Worm (Caenorhabditis elegans) whole organism, L1 larva: ENCODE data around the gene C06A1.7.

Experiments
- C04F5.9 ChIP-seq: sonication (generic microtip); optimal IDR thresholded peaks from 2 replicates; lab custom pipeline; 2016; ENCODE audit warnings: missing genetic modification characterization, missing compliant biosample characterization
- C16A3.4 ChIP-seq: fragments of 150-350 bp; optimal IDR thresholded peaks from 2 replicates; lab custom pipeline; 2014; ENCODE audit warnings: missing biosample characterization, missing genetic modification characterization
- F16B12.6 ChIP-seq: fragments of 150-350 bp; optimal IDR thresholded peaks from 2 replicates; lab custom pipeline; 2014; ENCODE audit warnings: missing biosample characterization, missing genetic modification characterization
- alr-1 ChIP-seq: fragments of 200-800 bp; sonication (Bioruptor generic); optimal IDR thresholded peaks from 2 replicates; lab custom pipeline; 2018; ENCODE audit warnings: borderline replicate concordance, mild to moderate bottlenecking, missing genetic modification characterization, missing compliant biosample characterization
- aly-2 ChIP-seq: fragments of 150-350 bp; optimal IDR thresholded peaks from 2 replicates; lab custom pipeline; 2014; ENCODE audit warnings: missing biosample characterization, missing genetic modification characterization
- blmp-1 ChIP-seq: fragments of 150-350 bp; optimal IDR thresholded peaks from 2 replicates; lab custom pipeline; 2014; ENCODE audit warnings: missing biosample characterization, missing genetic modification characterization
- ceh-63 ChIP-seq: fragments of 200-800 bp; sonication (Bioruptor generic); optimal IDR thresholded peaks from 2 replicates; lab custom pipeline; 2018; ENCODE audit warnings: mild to moderate bottlenecking, missing genetic modification characterization, missing compliant biosample characterization
- ceh-8 ChIP-seq: fragments of 200-800 bp; sonication (Bioruptor generic); optimal IDR thresholded peaks from 2 replicates; lab custom pipeline; 2018; ENCODE audit warnings: mild to moderate bottlenecking, missing genetic modification characterization, moderate library complexity, missing compliant biosample characterization
- ces-1 ChIP-seq: fragments of 150-350 bp; optimal IDR thresholded peaks from 2 replicates; lab custom pipeline; 2014; ENCODE audit warnings: missing biosample characterization, missing genetic modification reagents, missing genetic modification characterization
- dpl-1 ChIP-seq, 3 experiments: fragments of 150-350 bp in 2 of 3; sonication (generic microtip) in 1 of 3; optimal IDR thresholded peaks; 2 replicates each; lab custom pipeline; 2014 to 2017; ENCODE audit warnings: missing biosample characterization in 3 of 3, missing genetic modification characterization in 3 of 3, missing genetic modification reagents in 3 of 3
- dsc-1 ChIP-seq: sonication (generic microtip); optimal IDR thresholded peaks from 2 replicates; lab custom pipeline; 2016; ENCODE audit warnings: mild to moderate bottlenecking, missing genetic modification characterization, missing compliant biosample characterization
- efl-1 ChIP-seq, 4 experiments: fragments of 150-350 bp; optimal IDR thresholded peaks in 3 of 4; peaks in 1 of 4; 1 replicate in 1 of 4; 2 replicates in 3 of 4; lab custom pipeline; 2014; ENCODE audit warnings: missing biosample characterization in 2 of 4, missing genetic modification characterization in 2 of 4, missing genetic modification reagents in 2 of 4
- egl-13 ChIP-seq: sonication (generic microtip); optimal IDR thresholded peaks from 2 replicates; lab custom pipeline; 2016; ENCODE audit warnings: missing genotype, missing genetic modification reagents, missing genetic modification characterization, missing compliant biosample characterization
- fkh-4 ChIP-seq: sonication (generic microtip); optimal IDR thresholded peaks from 2 replicates; lab custom pipeline; 2016; ENCODE audit warnings: missing compliant biosample characterization, missing genetic modification characterization, borderline replicate concordance
- fkh-8 ChIP-seq: sonication (generic microtip); optimal IDR thresholded peaks from 2 replicates; lab custom pipeline; 2016; ENCODE audit warnings: mild to moderate bottlenecking, missing genetic modification characterization, missing compliant biosample characterization
- fos-1 ChIP-seq: fragments of 150-350 bp; optimal IDR thresholded peaks from 2 replicates; lab custom pipeline; 2014; ENCODE audit warnings: missing biosample characterization, missing genetic modification characterization
- hlh-4 ChIP-seq: sonication (generic microtip); optimal IDR thresholded peaks from 2 replicates; lab custom pipeline; 2016; ENCODE audit warnings: mild to moderate bottlenecking, missing genetic modification characterization, missing compliant biosample characterization
- hpl-2 ChIP-seq: fragments of 150-350 bp; optimal IDR thresholded peaks from 2 replicates; lab custom pipeline; 2014; ENCODE audit warnings: missing biosample characterization, missing genetic modification reagents, missing genetic modification characterization
- isw-1 ChIP-seq: fragments of 200-800 bp; sonication (Bioruptor generic); IDR thresholded peaks from 2 replicates; pipeline ENCODE4 v1.3.6; 2022; ENCODE audit warnings: missing genetic modification characterization, missing compliant biosample characterization
- jun-1 ChIP-seq: fragments of 150-350 bp; optimal IDR thresholded peaks from 2 replicates; lab custom pipeline; 2014; ENCODE audit warnings: missing biosample characterization, missing genetic modification reagents, missing genetic modification characterization
- lin-13 ChIP-seq: fragments of 150-350 bp; optimal IDR thresholded peaks from 2 replicates; lab custom pipeline; 2014; ENCODE audit warnings: missing biosample characterization, missing genetic modification reagents, missing genetic modification characterization
- lin-15B ChIP-seq: fragments of 150-350 bp; sonication (generic microtip); optimal IDR thresholded peaks from 3 replicates; lab custom pipeline; 2014; ENCODE audit warnings: missing biosample characterization, missing genetic modification characterization
- lir-3 ChIP-seq: sonication (generic microtip); optimal IDR thresholded peaks from 2 replicates; lab custom pipeline; 2016; ENCODE audit warnings: mild to moderate bottlenecking, missing genetic modification characterization, moderate library complexity, missing compliant biosample characterization; ENCODE audit not compliant: poor library complexity
- lsy-2 ChIP-seq, 2 experiments: fragments of 150-350 bp; optimal IDR thresholded peaks; 2 replicates each; lab custom pipeline; 2014; ENCODE audit warnings: missing biosample characterization in 2 of 2, missing genetic modification characterization in 2 of 2
- mab-9 ChIP-seq: fragments of 200-800 bp; sonication (Bioruptor generic); IDR thresholded peaks from 2 replicates; pipeline ENCODE4 v1.3.6; 2022; ENCODE audit warnings: missing genetic modification reagents, missing genetic modification characterization, missing compliant biosample characterization
- mep-1 ChIP-seq: fragments of 150-350 bp; optimal IDR thresholded peaks from 2 replicates; lab custom pipeline; 2014; ENCODE audit warnings: missing biosample characterization, missing genetic modification characterization
- nhr-12 ChIP-seq: sonication (generic microtip); optimal IDR thresholded peaks from 2 replicates; lab custom pipeline; 2017; ENCODE audit warnings: missing biosample characterization, missing genetic modification characterization
- nhr-20 ChIP-seq: sonication (generic microtip); optimal IDR thresholded peaks from 2 replicates; lab custom pipeline; 2016; ENCODE audit warnings: mild to moderate bottlenecking, missing genetic modification characterization, missing compliant biosample characterization
- nhr-47 ChIP-seq: sonication (generic microtip); optimal IDR thresholded peaks from 2 replicates; lab custom pipeline; 2016; ENCODE audit warnings: mild to moderate bottlenecking, missing genetic modification characterization, moderate library complexity, missing compliant biosample characterization
- nhr-71 ChIP-seq: sonication (generic microtip); optimal IDR thresholded peaks from 2 replicates; lab custom pipeline; 2016; ENCODE audit warnings: mild to moderate bottlenecking, missing genetic modification characterization, moderate library complexity, missing compliant biosample characterization
- nhr-84 ChIP-seq: sonication (generic microtip); optimal IDR thresholded peaks from 2 replicates; lab custom pipeline; 2017; ENCODE audit warnings: missing biosample characterization, missing genetic modification characterization
- nhr-85 ChIP-seq: sonication (generic microtip); peaks from one replicate; lab custom pipeline; 2016; ENCODE audit warnings: missing genetic modification characterization, inconsistent platforms, missing compliant biosample characterization
- pag-3 ChIP-seq: sonication (generic microtip); optimal IDR thresholded peaks from 2 replicates; lab custom pipeline; 2017; ENCODE audit warnings: missing genetic modification characterization, mild to moderate bottlenecking, missing compliant biosample characterization, antibody characterized with exemption, borderline replicate concordance; ENCODE audit not compliant: insufficient read depth
- pax-3 ChIP-seq: fragments of 200-800 bp; sonication (Bioruptor generic); optimal IDR thresholded peaks from 2 replicates; lab custom pipeline; 2018; ENCODE audit warnings: mild to moderate bottlenecking, missing genetic modification characterization, moderate library complexity, missing compliant biosample characterization
- pqm-1 ChIP-seq: sonication (generic microtip); optimal IDR thresholded peaks from 3 replicates; lab custom pipeline; 2017; ENCODE audit warnings: missing biosample characterization, missing genetic modification characterization
- rnt-1 ChIP-seq: sonication (generic microtip); optimal IDR thresholded peaks from 2 replicates; lab custom pipeline; 2016; ENCODE audit warnings: mild to moderate bottlenecking, missing genetic modification characterization, moderate library complexity, missing compliant biosample characterization
- skn-1 ChIP-seq: fragments of 150-350 bp; optimal IDR thresholded peaks from 2 replicates; lab custom pipeline; 2014; ENCODE audit warnings: missing biosample characterization, missing genetic modification characterization
- snpc-4 ChIP-seq: fragments of 150-350 bp; optimal IDR thresholded peaks from 2 replicates; lab custom pipeline; 2014; ENCODE audit warnings: missing biosample characterization, missing genetic modification characterization
- snu-23 ChIP-seq: sonication (generic microtip); optimal IDR thresholded peaks from 2 replicates; lab custom pipeline; 2016; ENCODE audit warnings: missing genetic modification characterization, missing compliant biosample characterization
- sptf-1 ChIP-seq: fragments of 150-350 bp; optimal IDR thresholded peaks from 2 replicates; lab custom pipeline; 2014; ENCODE audit warnings: missing biosample characterization, missing genetic modification characterization
- swsn-7 ChIP-seq: sonication (generic microtip); optimal IDR thresholded peaks from 2 replicates; lab custom pipeline; 2016; ENCODE audit warnings: missing genetic modification characterization, missing compliant biosample characterization
- tlp-1 ChIP-seq: fragments of 150-350 bp; optimal IDR thresholded peaks from 2 replicates; lab custom pipeline; 2014; ENCODE audit warnings: missing biosample characterization, missing genetic modification characterization
- unc-86 ChIP-seq: sonication (generic microtip); optimal IDR thresholded peaks from 2 replicates; lab custom pipeline; 2016; ENCODE audit warnings: missing genetic modification characterization, missing compliant biosample characterization
- xbp-1 ChIP-seq: sonication (generic microtip); optimal IDR thresholded peaks from 2 replicates; lab custom pipeline; 2016; ENCODE audit warnings: missing genetic modification characterization, missing compliant biosample characterization
- ztf-11 ChIP-seq, 2 experiments: sonication (generic microtip); optimal IDR thresholded peaks; 2 replicates each; lab custom pipeline; 2016 to 2017; ENCODE audit warnings: missing genetic modification characterization in 2 of 2, missing biosample characterization in 1 of 2, missing compliant biosample characterization in 1 of 2
- ztf-4 ChIP-seq: fragments of 150-350 bp; optimal IDR thresholded peaks from 2 replicates; lab custom pipeline; 2014; ENCODE audit warnings: missing biosample characterization, missing genetic modification characterization

Gene C06A1.7

ce11 chrII:10571967-10572366 lies 7.3 kb downstream of the C06A1.7 start, which contains the start of gene C06A1.3:
Gene C06A1.3, plus strand, starts transcription at chrII:10572267.
- TF ChIP-seq ztf-11 (tag; optimal IDR thresholded peaks at IDR 0.05; lab: Kevin White, UChicago) (no peak), swsn-7 (no peak), nhr-84 (no peak), isw-1 (GFP tag; lab: Robert Waterston, UW) (no peak), hpl-2 (GFP tag; lab: Kevin White, UChicago) (no peak), lsy-2 (tag; optimal IDR thresholded peaks at IDR 0.05; lab: Kevin White, UChicago) (no peak), pqm-1 (tag; lab: Kevin White, UChicago) (no peak), lir-3 (tag; lab: Kevin White, UChicago) (no peak)

- no peak for TF ChIP-seq fkh-8 (tag; lab: Kevin White, UChicago)
- TF ChIP-seq dsc-1 (tag; lab: Kevin White, UChicago) = no peak
- TF ChIP-seq C04F5.9 (tag; lab: Kevin White, UChicago) = no peak
- TF ChIP-seq tlp-1 (tag; lab: Kevin White, UChicago) = no peak
- TF ChIP-seq nhr-12 (tag; lab: Kevin White, UChicago) = no peak
- TF ChIP-seq alr-1 (tag; lab: Kevin White, UChicago) = no peak
- TF ChIP-seq egl-13 = no peak
- TF ChIP-seq skn-1 (tag; lab: Kevin White, UChicago) = no peak
- no peak for TF ChIP-seq ceh-8 (GFP tag; lab: Kevin White, UChicago)
- no peak for TF ChIP-seq mep-1 (tag; lab: Kevin White, UChicago)
- no peak for TF ChIP-seq nhr-84
- no peak for TF ChIP-seq isw-1 (GFP tag; lab: Robert Waterston, UW)
- no peak for TF ChIP-seq snpc-4 (tag; lab: Kevin White, UChicago)
- TF ChIP-seq pag-3 (tag; lab: Kevin White, UChicago) = no peak
- no peak for TF ChIP-seq nhr-85
- TF ChIP-seq fkh-4 = no peak
- no peak for TF ChIP-seq dpl-1 (GFP tag; optimal IDR thresholded peaks at IDR 0.05; lab: Kevin White, UChicago)
- no peak for TF ChIP-seq pqm-1 (tag; lab: Kevin White, UChicago)
- no peak for TF ChIP-seq ces-1
Measured at ce11 chrII:10574177-10574576, 9.5 kb downstream of the C06A1.7 start.

- TF ChIP-seq nhr-12 (tag; lab: Kevin White, UChicago) (no peak), sptf-1 (tag; lab: Kevin White, UChicago) (no peak), mep-1 (tag; lab: Kevin White, UChicago) (peak; percentile 52), lir-3 (tag; lab: Kevin White, UChicago) (no peak), dsc-1 (tag; lab: Kevin White, UChicago) (no peak), C16A3.4 (peak; percentile 25), unc-86 (tag; lab: Kevin White, UChicago) (no peak), nhr-20 (peak; percentile 7), aly-2 (tag; lab: Kevin White, UChicago) (no peak), skn-1 (tag; lab: Kevin White, UChicago) (peak; percentile 20), blmp-1 (tag; lab: Kevin White, UChicago) (peak; percentile 54), rnt-1 (tag; lab: Kevin White, UChicago) (peak; percentile 41), lin-13 (GFP tag; lab: Kevin White, UChicago) (peak; percentile 24), snu-23 (GFP tag; lab: Kevin White, UChicago) (peak; percentile 17), xbp-1 (tag; lab: Kevin White, UChicago) (no peak), snpc-4 (tag; lab: Kevin White, UChicago) (no peak), ces-1 (no peak), fos-1 (tag; lab: Kevin White, UChicago) (no peak), hpl-2 (GFP tag; lab: Kevin White, UChicago) (no peak), jun-1 (tag; lab: Kevin White, UChicago) (no peak), nhr-47 (tag; lab: Kevin White, UChicago) (peak; percentile 38), ztf-4 (tag; lab: Kevin White, UChicago) (no peak), hlh-4 (tag; lab: Kevin White, UChicago) (no peak), lin-15B (tag; lab: Kevin White, UChicago) (no peak), ceh-63 (no peak), efl-1 (optimal IDR thresholded peaks at IDR 0.05; lab: Kevin White, UChicago) (peak; percentile 37 to 87), efl-1 (GFP tag; optimal IDR thresholded peaks at IDR 0.05 in 1 of 2; lab: Kevin White, UChicago) (peak; percentile 87 to 99), ztf-11 (tag; optimal IDR thresholded peaks at IDR 0.05; lab: Kevin White, UChicago) (no peak), nhr-71 (peak; percentile 39), nhr-84 (no peak), lsy-2 (tag; optimal IDR thresholded peaks at IDR 0.05; lab: Kevin White, UChicago) (peak; percentile 52 to 86), mab-9 (GFP tag; lab: Robert Waterston, UW) (no peak), dpl-1 (GFP tag; optimal IDR thresholded peaks at IDR 0.05; lab: Kevin White, UChicago) (peak; percentile 75 to 88 (median 84)), F16B12.6 (tag; lab: Kevin White, UChicago) (no peak), pax-3 (tag; lab: Kevin White, UChicago) (no peak)
Measured at ce11 chrII:10578843-10579430, 14.2 kb downstream of the C06A1.7 start, which contains the start of gene rpb-6. Gene rpb-6, plus strand, starts transcription at chrII:10579380.
